Worm (Caenorhabditis elegans): ENCODE measurements around the gene pot-2.
A peak's percentile ranks its signal among the peaks of the same experiment; 100 is the strongest.

The pot-2 gene

DNA sequence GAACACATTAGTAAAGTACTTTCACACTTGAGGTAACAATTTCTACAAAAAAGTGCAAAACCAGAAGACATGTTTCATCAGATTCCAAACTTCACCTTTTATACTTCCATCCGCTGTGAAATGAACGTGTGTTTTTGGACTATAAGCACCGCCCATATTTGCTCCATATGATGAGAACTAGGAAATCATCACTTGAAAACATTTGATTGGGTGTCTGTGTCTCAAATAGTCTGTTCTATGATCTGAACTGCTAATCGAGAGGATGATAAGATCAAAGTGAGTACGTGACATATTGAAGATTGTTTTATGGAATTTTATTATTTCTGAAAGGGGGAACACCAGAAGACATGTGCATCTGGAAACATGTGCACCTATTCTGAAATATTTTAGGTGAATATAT lies 28.6 kb upstream of the pot-2 start:
- no peak for TF ChIP-seq rpc-1 (optimal IDR thresholded peaks at IDR 0.05)
- TF ChIP-seq rpc-1 (tag; optimal IDR thresholded peaks at IDR 0.05) = no peak
- no peak for TF ChIP-seq F39B2.1 (GFP tag; IDR thresholded peaks at IDR 0.05)
- TF ChIP-seq attf-5 (GFP tag; optimal IDR thresholded peaks at IDR 0.05) = no peak
- no peak for TF ChIP-seq aptf-3 (GFP tag; IDR thresholded peaks at IDR 0.05)
- TF ChIP-seq lin-26 (GFP tag; IDR thresholded peaks at IDR 0.05) = 0 out of 2 replicates have a peak, but pooled peaks have one; percentile 34

DNA sequence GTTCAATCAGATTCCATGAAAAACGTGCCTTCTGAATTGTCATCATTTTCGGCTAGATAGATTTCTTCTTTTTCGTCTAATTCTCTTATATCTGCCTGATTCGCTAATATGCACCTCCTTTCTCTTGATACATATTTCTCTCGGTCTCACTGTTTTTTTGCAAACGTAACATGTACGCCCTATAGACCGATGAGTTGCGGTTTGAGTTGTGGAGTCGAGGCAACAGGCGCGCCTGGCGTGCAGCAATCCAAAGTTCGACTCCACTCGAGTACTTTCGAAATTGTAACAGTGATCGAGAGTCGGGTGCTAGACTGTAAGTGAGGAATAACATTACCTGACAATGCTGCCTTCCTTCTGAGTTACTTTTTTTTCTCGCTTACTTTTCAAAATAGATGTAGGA lies 27.2 kb upstream of the pot-2 start:
- TF ChIP-seq B0261.1 (tag; optimal IDR thresholded peaks at IDR 0.05) (peak; percentile 93), ccch-3 (GFP tag; optimal IDR thresholded peaks at IDR 0.05) (no peak), somi-1 (GFP tag; optimal IDR thresholded peaks at IDR 0.05) (peak; percentile 83), snpc-4 (GFP tag; optimal IDR thresholded peaks at IDR 0.05) (peak; percentile 86), snpc-4 (tag; optimal IDR thresholded peaks at IDR 0.05) (peak; percentile 76 to 92 (median 88)), lin-54 (GFP tag; optimal IDR thresholded peaks at IDR 0.05) (peak; percentile 86), mel-28 (tag; optimal IDR thresholded peaks at IDR 0.05; ENCODE audit: borderline replicate concordance) (peak; percentile 83), bed-2 (GFP tag; IDR thresholded peaks at IDR 0.05) (peak; percentile 61; the same call in 1 of the 2 replicates), madf-10 (tag; optimal IDR thresholded peaks at IDR 0.05) (peak; percentile 90), mcd-1 (GFP tag; IDR thresholded peaks at IDR 0.05) (peak; percentile 71), attf-6 (GFP tag; IDR thresholded peaks at IDR 0.05) (0 out of 2 replicates have a peak, but pooled peaks have one; percentile 66), attf-3 (GFP tag; conservative IDR thresholded peaks at IDR 0.05) (0 out of 2 replicates have a peak, but pooled peaks have one; percentile 29), hlh-26 (GFP tag; conservative IDR thresholded peaks at IDR 0.05) (no peak), tlf-1 (GFP tag; optimal IDR thresholded peaks at IDR 0.05) (peak; percentile 60), chd-7 (tag; optimal IDR thresholded peaks at IDR 0.05) (peak; percentile 92), Y56A3A.18 (GFP tag; IDR thresholded peaks at IDR 0.05) (peak; percentile 96), ceh-58 (GFP tag; IDR thresholded peaks at IDR 0.05) (0 out of 2 replicates have a peak, but pooled peaks have one; percentile 75), snpc-1.1 (tag; optimal IDR thresholded peaks at IDR 0.05; ENCODE audit: insufficient read depth) (peak; percentile 86), F22D6.2 (tag; optimal IDR thresholded peaks at IDR 0.05) (peak; percentile 42), unc-62 (GFP tag; optimal IDR thresholded peaks at IDR 0.05) (no peak), lin-40 (tag; optimal IDR thresholded peaks at IDR 0.05) (peak; percentile 83), lsy-27 (tag; optimal IDR thresholded peaks at IDR 0.05; ENCODE audit: borderline replicate concordance, insufficient read depth) (peak; percentile 58), F49E8.2 (tag; optimal IDR thresholded peaks at IDR 0.05; ENCODE audit: insufficient read depth) (peak; percentile 80), rpc-1 (optimal IDR thresholded peaks at IDR 0.05) (peak; percentile 93), rpc-1 (tag; optimal IDR thresholded peaks at IDR 0.05) (peak; percentile 98), snpc-1.3 (tag; optimal IDR thresholded peaks at IDR 0.05; ENCODE audit: insufficient read depth) (peak; percentile 92), F37B4.10 (GFP tag; IDR thresholded peaks at IDR 0.05) (no peak), akir-1 (GFP tag; optimal IDR thresholded peaks at IDR 0.05) (peak; percentile 88), B0035.1 (tag; optimal IDR thresholded peaks at IDR 0.05) (peak; percentile 59), Y95B8A.8 (GFP tag; IDR thresholded peaks at IDR 0.05) (peak; percentile 77; the same call in 1 of the 2 replicates), ekl-4 (GFP tag; IDR thresholded peaks at IDR 0.05) (peak; percentile 89), ztf-3 (GFP tag; optimal IDR thresholded peaks at IDR 0.05) (peak; percentile 8), C06A6.2 (GFP tag; conservative IDR thresholded peaks at IDR 0.05) (peak; percentile 66), F55B11.4 (tag; optimal IDR thresholded peaks at IDR 0.05; ENCODE audit: borderline replicate concordance, insufficient read depth) (peak; percentile 48), dox-1 (GFP tag; IDR thresholded peaks at IDR 0.05) (peak; percentile 94), pbrm-1 (GFP tag; IDR thresholded peaks at IDR 0.05) (peak; percentile 72; the same call in 1 of the 2 replicates), madf-6 (GFP tag; IDR thresholded peaks at IDR 0.05) (peak; percentile 78), K11D2.4 (GFP tag; IDR thresholded peaks at IDR 0.05) (peak; percentile 83), die-1 (tag; optimal IDR thresholded peaks at IDR 0.05) (peak; percentile 96), ztf-25 (GFP tag; IDR thresholded peaks at IDR 0.05) (peak; percentile 93), C17E4.6 (GFP tag; IDR thresholded peaks at IDR 0.05) (0 out of 2 replicates have a peak, but pooled peaks have one; percentile 69), F52B5.7 (tag; optimal IDR thresholded peaks at IDR 0.05) (peak; percentile 95)

All from whole organism, young adult.